Worm (Caenorhabditis elegans) whole organism, L1 larva: ENCODE data around the gene glrx-22.
A peak's percentile ranks its signal among the peaks of the same experiment; 100 is the strongest.

ENCODE experiments used
- C34B4.2 ChIP-seq: sonication (generic microtip); optimal IDR thresholded peaks from 2 replicates; lab custom pipeline; 2017; ENCODE audit warnings: mild to moderate bottlenecking, missing genetic modification characterization, missing compliant biosample characterization
- F16B12.6 ChIP-seq: fragments of 150-350 bp; optimal IDR thresholded peaks from 2 replicates; lab custom pipeline; 2014; ENCODE audit warnings: missing biosample characterization, missing genetic modification characterization
- Y116A8C.19 ChIP-seq: sonication (generic microtip); optimal IDR thresholded peaks from 2 replicates; lab custom pipeline; 2016; ENCODE audit warnings: missing compliant biosample characterization, missing genetic modification characterization, borderline replicate concordance
- aha-1 ChIP-seq: fragments of 150-350 bp; optimal IDR thresholded peaks from 2 replicates; lab custom pipeline; 2014; ENCODE audit warnings: missing biosample characterization, missing genetic modification characterization
- alr-1 ChIP-seq: fragments of 200-800 bp; sonication (Bioruptor generic); optimal IDR thresholded peaks from 2 replicates; lab custom pipeline; 2018; ENCODE audit warnings: borderline replicate concordance, mild to moderate bottlenecking, missing genetic modification characterization, missing compliant biosample characterization
- aly-2 ChIP-seq: fragments of 150-350 bp; optimal IDR thresholded peaks from 2 replicates; lab custom pipeline; 2014; ENCODE audit warnings: missing biosample characterization, missing genetic modification characterization
- blmp-1 ChIP-seq: fragments of 150-350 bp; optimal IDR thresholded peaks from 2 replicates; lab custom pipeline; 2014; ENCODE audit warnings: missing biosample characterization, missing genetic modification characterization
- ceh-90 ChIP-seq: sonication (generic microtip); optimal IDR thresholded peaks from 2 replicates; lab custom pipeline; 2016; ENCODE audit warnings: missing genetic modification characterization, missing compliant biosample characterization
- ces-1 ChIP-seq: fragments of 150-350 bp; optimal IDR thresholded peaks from 2 replicates; lab custom pipeline; 2014; ENCODE audit warnings: missing biosample characterization, missing genetic modification reagents, missing genetic modification characterization
- dsc-1 ChIP-seq: sonication (generic microtip); optimal IDR thresholded peaks from 2 replicates; lab custom pipeline; 2016; ENCODE audit warnings: mild to moderate bottlenecking, missing genetic modification characterization, missing compliant biosample characterization
- efl-1 ChIP-seq, 4 experiments: fragments of 150-350 bp; optimal IDR thresholded peaks in 3 of 4; peaks in 1 of 4; 1 replicate in 1 of 4; 2 replicates in 3 of 4; lab custom pipeline; 2014; ENCODE audit warnings: missing biosample characterization in 2 of 4, missing genetic modification characterization in 2 of 4, missing genetic modification reagents in 2 of 4
- egl-13 ChIP-seq: sonication (generic microtip); optimal IDR thresholded peaks from 2 replicates; lab custom pipeline; 2016; ENCODE audit warnings: missing genotype, missing genetic modification reagents, missing genetic modification characterization, missing compliant biosample characterization
- elt-2 ChIP-seq: sonication (generic microtip); optimal IDR thresholded peaks from 2 replicates; lab custom pipeline; 2016; ENCODE audit warnings: missing genetic modification characterization, mild to moderate bottlenecking, inconsistent platforms, missing compliant biosample characterization, missing genetic modification reagents
- elt-3 ChIP-seq, 6 experiments: fragments of 150-350 bp in 1 of 6; sonication (generic microtip); optimal IDR thresholded peaks; 2 replicates each; lab custom pipeline; 2017 to 2018; ENCODE audit warnings: missing biosample characterization in 6 of 6, missing genetic modification characterization in 6 of 6, inconsistent platforms in 1 of 6
- ets-5 ChIP-seq: fragments of 200-800 bp; sonication (Bioruptor generic); IDR thresholded peaks from 2 replicates; pipeline ENCODE4 v1.3.6; 2022; ENCODE audit warnings: missing genetic modification characterization, missing compliant biosample characterization
- fkh-10 ChIP-seq: sonication (generic microtip); optimal IDR thresholded peaks from 2 replicates; lab custom pipeline; 2017; ENCODE audit warnings: missing biosample characterization, missing genetic modification reagents, missing genetic modification characterization
- fos-1 ChIP-seq: fragments of 150-350 bp; optimal IDR thresholded peaks from 2 replicates; lab custom pipeline; 2014; ENCODE audit warnings: missing biosample characterization, missing genetic modification characterization
- grh-1 ChIP-seq: fragments of 200-800 bp; sonication (Bioruptor generic); IDR thresholded peaks from 2 replicates; pipeline ENCODE4 v1.3.6; 2022; ENCODE audit warnings: missing genetic modification reagents, missing genetic modification characterization, missing compliant biosample characterization
- hlh-17 ChIP-seq: fragments of 200-800 bp; sonication (Bioruptor generic); optimal IDR thresholded peaks from 2 replicates; lab custom pipeline; 2018; ENCODE audit warnings: missing genetic modification characterization, mild to moderate bottlenecking, missing compliant biosample characterization, moderate library complexity, borderline replicate concordance
- hpl-2 ChIP-seq: fragments of 150-350 bp; optimal IDR thresholded peaks from 2 replicates; lab custom pipeline; 2014; ENCODE audit warnings: missing biosample characterization, missing genetic modification reagents, missing genetic modification characterization
- irx-1 ChIP-seq: sonication (generic microtip); optimal IDR thresholded peaks from 2 replicates; lab custom pipeline; 2016; ENCODE audit warnings: missing genetic modification characterization, missing compliant biosample characterization
- isw-1 ChIP-seq: fragments of 200-800 bp; sonication (Bioruptor generic); IDR thresholded peaks from 2 replicates; pipeline ENCODE4 v1.3.6; 2022; ENCODE audit warnings: missing genetic modification characterization, missing compliant biosample characterization
- lin-14 ChIP-seq: fragments of 200-800 bp; sonication (Bioruptor generic); optimal IDR thresholded peaks from 2 replicates; lab custom pipeline; 2018; ENCODE audit warnings: mild to moderate bottlenecking, missing genetic modification characterization, moderate library complexity, missing compliant biosample characterization
- lin-15B ChIP-seq: fragments of 150-350 bp; sonication (generic microtip); optimal IDR thresholded peaks from 3 replicates; lab custom pipeline; 2014; ENCODE audit warnings: missing biosample characterization, missing genetic modification characterization
- lsy-2 ChIP-seq, 2 experiments: fragments of 150-350 bp; optimal IDR thresholded peaks; 2 replicates each; lab custom pipeline; 2014; ENCODE audit warnings: missing biosample characterization in 2 of 2, missing genetic modification characterization in 2 of 2
- mef-2 ChIP-seq: fragments of 150-350 bp; optimal IDR thresholded peaks from 2 replicates; lab custom pipeline; 2014; ENCODE audit warnings: missing biosample characterization, missing genetic modification characterization
- mep-1 ChIP-seq: fragments of 150-350 bp; optimal IDR thresholded peaks from 2 replicates; lab custom pipeline; 2014; ENCODE audit warnings: missing biosample characterization, missing genetic modification characterization
- nhr-12 ChIP-seq: sonication (generic microtip); optimal IDR thresholded peaks from 2 replicates; lab custom pipeline; 2017; ENCODE audit warnings: missing biosample characterization, missing genetic modification characterization
- nhr-20 ChIP-seq: sonication (generic microtip); optimal IDR thresholded peaks from 2 replicates; lab custom pipeline; 2016; ENCODE audit warnings: mild to moderate bottlenecking, missing genetic modification characterization, missing compliant biosample characterization
- nhr-47 ChIP-seq: sonication (generic microtip); optimal IDR thresholded peaks from 2 replicates; lab custom pipeline; 2016; ENCODE audit warnings: mild to moderate bottlenecking, missing genetic modification characterization, moderate library complexity, missing compliant biosample characterization
- nhr-77 ChIP-seq: fragments of 150-350 bp; optimal IDR thresholded peaks from 2 replicates; lab custom pipeline; 2014; ENCODE audit warnings: missing biosample characterization, missing genetic modification characterization
- nhr-85 ChIP-seq: sonication (generic microtip); peaks from one replicate; lab custom pipeline; 2016; ENCODE audit warnings: missing genetic modification characterization, inconsistent platforms, missing compliant biosample characterization
- pag-3 ChIP-seq: sonication (generic microtip); optimal IDR thresholded peaks from 2 replicates; lab custom pipeline; 2017; ENCODE audit warnings: missing genetic modification characterization, mild to moderate bottlenecking, missing compliant biosample characterization, antibody characterized with exemption, borderline replicate concordance; ENCODE audit not compliant: insufficient read depth
- pax-3 ChIP-seq: fragments of 200-800 bp; sonication (Bioruptor generic); optimal IDR thresholded peaks from 2 replicates; lab custom pipeline; 2018; ENCODE audit warnings: mild to moderate bottlenecking, missing genetic modification characterization, moderate library complexity, missing compliant biosample characterization
- pqm-1 ChIP-seq: sonication (generic microtip); optimal IDR thresholded peaks from 3 replicates; lab custom pipeline; 2017; ENCODE audit warnings: missing biosample characterization, missing genetic modification characterization
- skn-1 ChIP-seq: fragments of 150-350 bp; optimal IDR thresholded peaks from 2 replicates; lab custom pipeline; 2014; ENCODE audit warnings: missing biosample characterization, missing genetic modification characterization
- snu-23 ChIP-seq: sonication (generic microtip); optimal IDR thresholded peaks from 2 replicates; lab custom pipeline; 2016; ENCODE audit warnings: missing genetic modification characterization, missing compliant biosample characterization
- sptf-1 ChIP-seq: fragments of 150-350 bp; optimal IDR thresholded peaks from 2 replicates; lab custom pipeline; 2014; ENCODE audit warnings: missing biosample characterization, missing genetic modification characterization
- sup-37 ChIP-seq: fragments of 200-800 bp; sonication (Bioruptor generic); optimal IDR thresholded peaks from 2 replicates; lab custom pipeline; 2018; ENCODE audit warnings: mild to moderate bottlenecking, missing genetic modification characterization, missing compliant biosample characterization
- swsn-7 ChIP-seq: sonication (generic microtip); optimal IDR thresholded peaks from 2 replicates; lab custom pipeline; 2016; ENCODE audit warnings: missing genetic modification characterization, missing compliant biosample characterization
- unc-86 ChIP-seq: sonication (generic microtip); optimal IDR thresholded peaks from 2 replicates; lab custom pipeline; 2016; ENCODE audit warnings: missing genetic modification characterization, missing compliant biosample characterization
- xbp-1 ChIP-seq: sonication (generic microtip); optimal IDR thresholded peaks from 2 replicates; lab custom pipeline; 2016; ENCODE audit warnings: missing genetic modification characterization, missing compliant biosample characterization
- zag-1 ChIP-seq: fragments of 150-350 bp; optimal IDR thresholded peaks from 2 replicates; lab custom pipeline; 2014; ENCODE audit warnings: missing biosample characterization, missing genetic modification characterization
- ztf-11 ChIP-seq, 2 experiments: sonication (generic microtip); optimal IDR thresholded peaks; 2 replicates each; lab custom pipeline; 2016 to 2017; ENCODE audit warnings: missing genetic modification characterization in 2 of 2, missing biosample characterization in 1 of 2, missing compliant biosample characterization in 1 of 2

glrx-22 gene

ce11 chrIV:8171376-8171775 lies 29.7 kb downstream of the glrx-22 start:
- TF ChIP-seq pag-3: no peak
- no peak for TF ChIP-seq hpl-2 (GFP tag; lab: Kevin White, UChicago)
- peak; percentile 51 for TF ChIP-seq lin-14
- no peak for TF ChIP-seq zag-1 (tag; lab: Kevin White, UChicago)
- no peak for TF ChIP-seq isw-1 (GFP tag; lab: Robert Waterston, UW)
- no peak for TF ChIP-seq ets-5 (GFP tag; lab: Robert Waterston, UW)
- no peak for TF ChIP-seq mef-2
- no peak for TF ChIP-seq dsc-1 (tag; lab: Kevin White, UChicago)
- TF ChIP-seq C34B4.2 (tag; lab: Kevin White, UChicago): no peak
- TF ChIP-seq grh-1 (GFP tag; lab: Robert Waterston, UW): no peak
- no peak for TF ChIP-seq nhr-12 (tag; lab: Kevin White, UChicago)
- TF ChIP-seq Y116A8C.19 (tag; lab: Kevin White, UChicago): no peak
- TF ChIP-seq hlh-17: no peak
- TF ChIP-seq fos-1 (tag; lab: Kevin White, UChicago): no peak
- TF ChIP-seq fkh-10 (GFP tag; lab: Kevin White, UChicago): no peak
- TF ChIP-seq skn-1 (tag; lab: Kevin White, UChicago): no peak
- peak; percentile 75 for TF ChIP-seq nhr-85 (tag; lab: Kevin White, UChicago)
- no peak for TF ChIP-seq nhr-47
- peak; percentile 7 for TF ChIP-seq blmp-1 (tag; lab: Kevin White, UChicago)
- TF ChIP-seq alr-1 (tag; lab: Kevin White, UChicago): no peak
- TF ChIP-seq aly-2 (tag; lab: Kevin White, UChicago): no peak
- TF ChIP-seq pax-3 (tag; lab: Kevin White, UChicago): no peak
- no peak for TF ChIP-seq aha-1 (tag; lab: Kevin White, UChicago)
- TF ChIP-seq snu-23 (GFP tag; lab: Kevin White, UChicago): no peak
- no peak for TF ChIP-seq irx-1
- TF ChIP-seq, all 84 proteins: peak for 3

ce11 chrIV:8170264-8170663 lies 30.8 kb downstream of the glrx-22 start:
- peak in 2 of 6 experiments; percentile 11 to 48 for TF ChIP-seq elt-3 (tag; optimal IDR thresholded peaks at IDR 0.05; lab: Kevin White, UChicago)
- TF ChIP-seq skn-1 (tag; lab: Kevin White, UChicago): peak; percentile 10
- TF ChIP-seq lsy-2 (tag; optimal IDR thresholded peaks at IDR 0.05; lab: Kevin White, UChicago): peak in 1 of 2 experiments; percentile 14
- peak; percentile 64 for TF ChIP-seq nhr-85 (tag; lab: Kevin White, UChicago)
- no peak for TF ChIP-seq swsn-7 (tag; lab: Kevin White, UChicago)
- peak; percentile 67 for TF ChIP-seq blmp-1 (tag; lab: Kevin White, UChicago)
- TF ChIP-seq xbp-1: no peak
- TF ChIP-seq pqm-1 (tag; lab: Kevin White, UChicago): no peak
- no peak for TF ChIP-seq egl-13 (tag; lab: Kevin White, UChicago)
- TF ChIP-seq sptf-1 (tag; lab: Kevin White, UChicago): no peak
- TF ChIP-seq pax-3 (tag; lab: Kevin White, UChicago): no peak
- peak; percentile 50 for TF ChIP-seq nhr-77
- peak; percentile 69 for TF ChIP-seq lin-14
- no peak for TF ChIP-seq ces-1 (GFP tag; lab: Kevin White, UChicago)
- no peak for TF ChIP-seq unc-86
- no peak for TF ChIP-seq elt-2 (tag; lab: Kevin White, UChicago)
- peak; percentile 36 for TF ChIP-seq snu-23 (GFP tag; lab: Kevin White, UChicago)
- TF ChIP-seq mep-1 (tag; lab: Kevin White, UChicago): peak; percentile 31
- TF ChIP-seq nhr-20: peak; percentile 19
- TF ChIP-seq efl-1 (optimal IDR thresholded peaks at IDR 0.05; lab: Kevin White, UChicago): no peak
- peak in 1 of 2 experiments; percentile 50 for TF ChIP-seq efl-1 (GFP tag; optimal IDR thresholded peaks at IDR 0.05 in 1 of 2; lab: Kevin White, UChicago)
- no peak for TF ChIP-seq aha-1 (tag; lab: Kevin White, UChicago)

- TF ChIP-seq aha-1 (tag; lab: Kevin White, UChicago) (no peak), sup-37 (GFP tag; lab: Kevin White, UChicago) (no peak), lin-15B (no peak), ztf-11 (tag; optimal IDR thresholded peaks at IDR 0.05; lab: Kevin White, UChicago) (no peak), ceh-90 (tag; lab: Kevin White, UChicago) (no peak), alr-1 (tag; lab: Kevin White, UChicago) (no peak), egl-13 (tag; lab: Kevin White, UChicago) (no peak), pag-3 (no peak), F16B12.6 (tag; lab: Kevin White, UChicago) (no peak), Y116A8C.19 (tag; lab: Kevin White, UChicago) (no peak), hlh-17 (no peak), elt-3 (tag; optimal IDR thresholded peaks at IDR 0.05; lab: Kevin White, UChicago) (no peak)
- TF ChIP-seq, all 84 proteins: peak for 0
Observed at ce11 chrIV:8169674-8170073, 31.4 kb downstream of the glrx-22 start, which contains the start of gene C07G1.15. TSS of gene C07G1.15 (plus strand) at chrIV:8169974.
